Fruit fly (Drosophila melanogaster) whole organism, wandering third instar larva: ENCODE data around the gene nudC.

Experiments
- Abd-B ChIP-seq: fragments of >200 bp; optimal IDR thresholded peaks from 2 replicates; lab custom pipeline; 2017; ENCODE audit warnings: missing biosample characterization, missing genetic modification characterization
- CrebA ChIP-seq: fragments of 200-800 bp; sonication (Bioruptor generic); optimal IDR thresholded peaks from 2 replicates; lab custom pipeline; 2016; ENCODE audit warnings: missing biosample characterization, mild to moderate bottlenecking, missing genetic modification characterization, borderline replicate concordance
- Dfd ChIP-seq: fragments of >200 bp; optimal IDR thresholded peaks from 2 replicates; lab custom pipeline; 2017; ENCODE audit warnings: missing biosample characterization, missing genetic modification characterization
- GATAd ChIP-seq: sonication (Bioruptor generic); optimal IDR thresholded peaks from 2 replicates; lab custom pipeline; 2016; ENCODE audit warnings: missing biosample characterization, missing genetic modification characterization
- Hnf4 ChIP-seq: fragments of 200-800 bp; sonication (Bioruptor generic); optimal IDR thresholded peaks from 2 replicates; lab custom pipeline; 2016; ENCODE audit warnings: missing biosample characterization, mild to moderate bottlenecking, missing genetic modification characterization
- Hr78 ChIP-seq: fragments of >200 bp; optimal IDR thresholded peaks from 2 replicates; lab custom pipeline; 2017; ENCODE audit warnings: missing biosample characterization, missing genetic modification characterization
- Jra ChIP-seq: sonication (Bioruptor generic); optimal IDR thresholded peaks from 2 replicates; lab custom pipeline; 2016; ENCODE audit warnings: missing biosample characterization, missing genetic modification characterization
- dsf ChIP-seq: sonication (Bioruptor generic); optimal IDR thresholded peaks from 2 replicates; lab custom pipeline; 2016; ENCODE audit warnings: missing biosample characterization, missing genetic modification characterization, borderline replicate concordance
- h ChIP-seq: fragments of 200-800 bp; sonication (Bioruptor generic); optimal IDR thresholded peaks from 3 replicates; lab custom pipeline; 2016; ENCODE audit warnings: missing biosample characterization, mild to moderate bottlenecking, missing genetic modification characterization
- psq ChIP-seq: fragments of 200-800 bp; sonication (Bioruptor generic); optimal IDR thresholded peaks from 3 replicates; lab custom pipeline; 2017; ENCODE audit warnings: missing biosample characterization, mild to moderate bottlenecking, missing genetic modification characterization, moderate library complexity
- tai ChIP-seq: sonication (Bioruptor generic); optimal IDR thresholded peaks from 2 replicates; lab custom pipeline; 2016; ENCODE audit warnings: missing biosample characterization, missing genetic modification characterization

DNA sequence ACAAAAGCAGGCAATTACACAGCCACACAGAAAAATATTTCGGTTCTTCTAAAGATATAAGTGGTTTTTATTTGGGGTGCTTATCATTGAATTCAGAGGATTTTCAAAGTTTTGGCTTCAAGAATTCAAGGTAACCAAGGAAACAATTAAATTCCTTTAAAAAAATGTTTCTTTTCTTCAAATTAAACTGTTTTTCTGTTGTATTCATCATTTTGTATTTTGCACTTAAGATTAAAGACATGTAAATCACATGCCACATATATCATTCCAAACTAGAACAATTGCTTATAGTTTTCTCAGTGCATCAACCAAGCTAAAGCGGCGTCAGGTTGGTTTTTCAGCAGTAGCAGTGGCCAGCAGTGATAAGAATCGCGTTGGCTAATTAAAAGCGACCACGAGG, 35.7 kb downstream of the nudC start:
- TF ChIP-seq Abd-B (GFP tag; lab: Kevin White, UChicago) (no peak), CrebA (no peak), psq (GFP tag; lab: Kevin White, UChicago) (no peak), tai (GFP tag; lab: Kevin White, UChicago) (no peak), Dfd (GFP tag; lab: Kevin White, UChicago) (no peak), h (no peak), Hr78 (GFP tag; lab: Kevin White, UChicago) (no peak), Hnf4 (GFP tag; lab: Kevin White, UChicago) (no peak), dsf (GFP tag; lab: Kevin White, UChicago) (no peak), Jra (GFP tag; lab: Kevin White, UChicago) (no peak), GATAd (GFP tag; lab: Kevin White, UChicago) (no peak)
